Worm (Caenorhabditis elegans): ENCODE results near the gene rnh-2.

DNA sequence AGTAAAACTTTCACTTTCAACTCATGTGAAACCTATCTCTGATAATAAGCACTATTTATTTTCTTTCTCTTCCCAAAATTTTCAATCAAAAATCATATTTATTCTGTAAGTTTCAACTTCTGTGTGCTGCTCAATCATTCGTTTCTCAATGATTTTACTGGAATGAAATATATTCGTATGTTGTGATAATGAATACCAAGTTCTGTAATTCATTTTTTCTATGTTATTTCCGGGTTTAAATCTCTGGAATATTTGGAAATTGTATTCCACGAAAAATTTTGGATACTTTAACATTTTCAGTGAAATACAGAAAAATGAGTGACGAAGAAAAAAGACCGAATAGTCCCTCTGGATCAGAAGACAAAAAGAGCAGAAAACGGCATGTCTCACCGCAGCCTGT lies 49.1 kb upstream of the rnh-2 start, which contains the start of gene M05D6.2:
- TF ChIP-seq egl-43 (GFP tag; IDR thresholded peaks at IDR 0.05) = no peak
- no peak for TF ChIP-seq mdl-1 (tag; optimal IDR thresholded peaks at IDR 0.05)
- no peak for TF ChIP-seq F49E8.2 (tag; optimal IDR thresholded peaks at IDR 0.05; ENCODE audit: borderline replicate concordance)
- TF ChIP-seq unc-130 (GFP tag; optimal IDR thresholded peaks at IDR 0.05) = no peak
